Worm (Caenorhabditis elegans) whole organism, young adult: ENCODE measurements around the gene ttr-47.

Experiments
- C06A6.2 ChIP-seq: fragments of 200-800 bp; sonication (Bioruptor generic); conservative IDR thresholded peaks from 2 replicates; pipeline ENCODE4 v1.3.6; 2022; ENCODE audit warnings: missing genetic modification characterization, missing compliant biosample characterization
- F39B2.1 ChIP-seq: fragments of 200-800 bp; sonication (Bioruptor generic); IDR thresholded peaks from 2 replicates; pipeline ENCODE4 v1.3.6; 2022; ENCODE audit warnings: missing genetic modification reagents, missing genetic modification characterization, missing compliant biosample characterization
- F52B5.7 ChIP-seq: sonication (generic microtip); optimal IDR thresholded peaks from 2 replicates; lab custom pipeline; 2016; ENCODE audit warnings: mild to moderate bottlenecking, missing genetic modification characterization, missing compliant biosample characterization
- Y67H2A.10 ChIP-seq: fragments of 200-800 bp; sonication (Bioruptor generic); conservative IDR thresholded peaks from 2 replicates; pipeline ENCODE4 v1.3.6; 2022; ENCODE audit warnings: missing genetic modification reagents, missing genetic modification characterization, missing compliant biosample characterization
- dpl-1 ChIP-seq: fragments of 150-350 bp; optimal IDR thresholded peaks from 2 replicates; lab custom pipeline; 2014; ENCODE audit warnings: missing biosample characterization, missing genetic modification reagents, missing genetic modification characterization
- hmg-1.2 ChIP-seq: fragments of 200-800 bp; sonication (Bioruptor generic); IDR thresholded peaks from 2 replicates; pipeline ENCODE4 v1.3.6; 2022; ENCODE audit warnings: missing genetic modification reagents, missing genetic modification characterization, missing compliant biosample characterization
- hmg-20 ChIP-seq: fragments of 200-800 bp; sonication (Bioruptor generic); IDR thresholded peaks from 2 replicates; pipeline ENCODE4 v1.3.6; 2022; ENCODE audit warnings: missing genetic modification reagents, missing genetic modification characterization, missing compliant biosample characterization
- lag-1 ChIP-seq: fragments of 200-800 bp; sonication (Bioruptor generic); IDR thresholded peaks from 2 replicates; pipeline ENCODE4 v1.3.6; 2022; ENCODE audit warnings: missing genetic modification reagents, missing genetic modification characterization, missing compliant biosample characterization
- let-607 ChIP-seq, 2 experiments: fragments of 200-800 bp in 1 of 2; sonication (Bioruptor generic) in 1 of 2; sonication (generic microtip) in 1 of 2; optimal IDR thresholded peaks; 2 replicates each; lab custom pipeline; 2016 to 2018; ENCODE audit warnings: mild to moderate bottlenecking in 2 of 2, missing compliant biosample characterization in 2 of 2, missing genetic modification characterization in 2 of 2, moderate library complexity in 2 of 2, missing genotype in 1 of 2
- mcd-1 ChIP-seq: fragments of 200-800 bp; sonication (Bioruptor generic); IDR thresholded peaks from 2 replicates; pipeline ENCODE4 v1.3.6; 2022; ENCODE audit warnings: missing genetic modification reagents, missing genetic modification characterization, missing compliant biosample characterization
- nhr-27 ChIP-seq: fragments of 200-800 bp; sonication (Bioruptor generic); optimal IDR thresholded peaks from 2 replicates; lab custom pipeline; 2018; ENCODE audit warnings: mild to moderate bottlenecking, missing genetic modification characterization, moderate library complexity, missing compliant biosample characterization
- nhr-90 ChIP-seq: sonication (generic microtip); optimal IDR thresholded peaks from 2 replicates; lab custom pipeline; 2016; ENCODE audit warnings: missing genotype, mild to moderate bottlenecking, missing genetic modification characterization, missing compliant biosample characterization
- sptf-2 ChIP-seq: fragments of 200-800 bp; sonication (Bioruptor generic); optimal IDR thresholded peaks from 2 replicates; lab custom pipeline; 2018; ENCODE audit warnings: mild to moderate bottlenecking, missing genetic modification characterization, missing compliant biosample characterization

- TF ChIP-seq nhr-27 (no peak), C06A6.2 (no peak), dpl-1 (no peak), F39B2.1 (no peak), nhr-90 (tag; lab: Kevin White, UChicago) (no peak), sptf-2 (GFP tag; lab: Kevin White, UChicago) (no peak), Y67H2A.10 (GFP tag; lab: Robert Waterston, UW) (no peak), F52B5.7 (tag; lab: Kevin White, UChicago) (no peak), hmg-20 (GFP tag; lab: Robert Waterston, UW) (no peak), lag-1 (GFP tag; lab: Robert Waterston, UW) (no peak), hmg-1.2 (no peak), let-607 (tag; optimal IDR thresholded peaks at IDR 0.05; lab: Kevin White, UChicago) (no peak), mcd-1 (GFP tag; lab: Robert Waterston, UW) (no peak)
These were observed 14.8 kb downstream of the ttr-47 start for ce11 chrV:8937476-8938249.
